Fruit fly (Drosophila melanogaster) whole organism, embryonic: ENCODE data around the gene mRpL10.

Experiments
- Abd-B ChIP-seq: fragments of 200-800 bp; sonication (Bioruptor generic); optimal IDR thresholded peaks from 2 replicates; lab custom pipeline; 2018; ENCODE audit warnings: missing biosample characterization, mild to moderate bottlenecking, missing genetic modification characterization, moderate library complexity
- Antp ChIP-seq: fragments of 200-800 bp; sonication (Bioruptor generic); optimal IDR thresholded peaks from 3 replicates; lab custom pipeline; 2016; ENCODE audit warnings: missing biosample characterization, missing genetic modification characterization
- CG10274 ChIP-seq: fragments of 200-800 bp; sonication (Bioruptor generic); optimal IDR thresholded peaks from 3 replicates; lab custom pipeline; 2017; ENCODE audit warnings: missing biosample characterization, mild to moderate bottlenecking, missing genetic modification characterization
- CG11398 ChIP-seq: fragments of 200-800 bp; sonication (Bioruptor generic); optimal IDR thresholded peaks from 2 replicates; lab custom pipeline; 2016; ENCODE audit warnings: missing biosample characterization, missing genetic modification characterization
- CG11695 ChIP-seq: fragments of 200-800 bp; sonication (Bioruptor generic); IDR thresholded peaks from 3 replicates; pipeline ENCODE4 v1.3.6; 2022; ENCODE audit warnings: missing biosample characterization, missing genetic modification characterization
- CG12659 ChIP-seq: fragments of 200-800 bp; sonication (Bioruptor generic); optimal IDR thresholded peaks from 3 replicates; lab custom pipeline; 2017; ENCODE audit warnings: mild to moderate bottlenecking, missing biosample characterization, missing genetic modification reagents, missing genetic modification characterization
- CG13624 ChIP-seq: fragments of 200-800 bp; sonication (Bioruptor generic); optimal IDR thresholded peaks from 2 replicates; lab custom pipeline; 2016; ENCODE audit warnings: missing biosample characterization, missing genetic modification characterization
- CG15011 ChIP-seq: fragments of 200-800 bp; sonication (Bioruptor generic); optimal IDR thresholded peaks from 3 replicates; lab custom pipeline; 2018; ENCODE audit warnings: missing biosample characterization, mild to moderate bottlenecking, missing genetic modification characterization
- CG17359 ChIP-seq: fragments of 200-800 bp; sonication (Bioruptor generic); optimal IDR thresholded peaks from 3 replicates; lab custom pipeline; 2018; ENCODE audit warnings: missing biosample characterization, mild to moderate bottlenecking, missing genetic modification characterization, moderate library complexity
- CG17912 ChIP-seq: fragments of 200-800 bp; sonication (Bioruptor generic); optimal IDR thresholded peaks from 2 replicates; lab custom pipeline; 2018; ENCODE audit warnings: missing biosample characterization, mild to moderate bottlenecking, missing genetic modification characterization
- CG18011 ChIP-seq: fragments of 200-800 bp; sonication (Bioruptor generic); optimal IDR thresholded peaks from 2 replicates; lab custom pipeline; 2017; ENCODE audit warnings: missing biosample characterization, missing genetic modification characterization, mild to moderate bottlenecking, moderate library complexity, missing genotype
- CG18262 ChIP-seq: fragments of 200-800 bp; optimal IDR thresholded peaks from 3 replicates; lab custom pipeline; 2019; ENCODE audit warnings: missing biosample characterization, mild to moderate bottlenecking, missing genetic modification characterization, moderate library complexity
- CG2875 ChIP-seq: fragments of 200-800 bp; sonication (Bioruptor generic); optimal IDR thresholded peaks from 2 replicates; lab custom pipeline; 2017; ENCODE audit warnings: missing biosample characterization, mild to moderate bottlenecking, missing genetic modification characterization, missing genetic modification reagents
- CG30020 ChIP-seq: fragments of 200-800 bp; optimal IDR thresholded peaks from 2 replicates; lab custom pipeline; 2019; ENCODE audit warnings: missing biosample characterization, mild to moderate bottlenecking, missing genetic modification characterization, moderate library complexity
- CG3726 ChIP-seq: fragments of 200-800 bp; sonication (Bioruptor generic); IDR thresholded peaks from 3 replicates; pipeline ENCODE4, ENCODE4 v1.3.6; 2022; ENCODE audit warnings: missing biosample characterization, missing genetic modification characterization
- CG3838 ChIP-seq: fragments of 200-800 bp; sonication (Bioruptor generic); optimal IDR thresholded peaks from 3 replicates; lab custom pipeline; 2016; ENCODE audit warnings: missing biosample characterization, missing genetic modification characterization
- CG3847 ChIP-seq: fragments of 200-800 bp; sonication (Bioruptor generic); IDR thresholded peaks from 2 replicates; pipeline ENCODE4 v1.3.6; 2022; ENCODE audit warnings: missing biosample characterization, missing genetic modification characterization
- CG43689 ChIP-seq: fragments of 200-800 bp; sonication (Bioruptor generic); IDR thresholded peaks from 2 replicates; pipeline ENCODE4 v1.3.6; 2022; ENCODE audit warnings: missing biosample characterization, missing genetic modification characterization
- CG4424 ChIP-seq: fragments of 200-800 bp; sonication (Bioruptor generic); optimal IDR thresholded peaks from 3 replicates; lab custom pipeline; 2016; ENCODE audit warnings: missing biosample characterization, missing genetic modification characterization
- CG4854 ChIP-seq: fragments of 200-800 bp; sonication (Bioruptor generic); optimal IDR thresholded peaks from 2 replicates; lab custom pipeline; 2016; ENCODE audit warnings: missing biosample characterization, missing genetic modification characterization, inconsistent platforms
- CG5180 ChIP-seq: fragments of 200-800 bp; sonication (Bioruptor generic); optimal IDR thresholded peaks from 3 replicates; lab custom pipeline; 2017; ENCODE audit warnings: missing biosample characterization, missing genetic modification characterization, mild to moderate bottlenecking, moderate library complexity, missing genetic modification reagents
- CG6175 ChIP-seq: fragments of 200-800 bp; sonication (Bioruptor generic); IDR thresholded peaks from 3 replicates; pipeline ENCODE4 v1.3.6; 2022; ENCODE audit warnings: missing biosample characterization, missing genetic modification characterization
- CG6272 ChIP-seq: fragments of 200-800 bp; sonication (Bioruptor generic); IDR thresholded peaks from 2 replicates; pipeline ENCODE4 v1.3.6; 2022; ENCODE audit warnings: missing biosample characterization, missing genetic modification characterization
- CG7556 ChIP-seq: fragments of 200-800 bp; sonication (Bioruptor generic); optimal IDR thresholded peaks from 2 replicates; lab custom pipeline; 2017; ENCODE audit warnings: missing biosample characterization, mild to moderate bottlenecking, missing genetic modification characterization
- CG7786 ChIP-seq: fragments of 200-800 bp; sonication (Bioruptor generic); optimal IDR thresholded peaks from 2 replicates; lab custom pipeline; 2016; ENCODE audit warnings: missing biosample characterization, missing genetic modification characterization
- CG8478 ChIP-seq: fragments of >200 bp; optimal IDR thresholded peaks from 2 replicates; lab custom pipeline; 2018
- Deaf1 ChIP-seq: fragments of 200-800 bp; optimal IDR thresholded peaks from 3 replicates; lab custom pipeline; 2019; ENCODE audit warnings: missing biosample characterization, mild to moderate bottlenecking, missing genetic modification characterization, moderate library complexity
- Dek ChIP-seq: fragments of 200-800 bp; sonication (Bioruptor generic); optimal IDR thresholded peaks from 3 replicates; lab custom pipeline; 2019; ENCODE audit warnings: missing biosample characterization, mild to moderate bottlenecking, missing genetic modification characterization, moderate library complexity
- E2f2 ChIP-seq: fragments of 200-800 bp; sonication (Bioruptor generic); IDR thresholded peaks from 2 replicates; pipeline ENCODE4 v1.3.6; 2022; ENCODE audit warnings: missing biosample characterization, missing genetic modification characterization
- Elba2 ChIP-seq: fragments of 200-800 bp; sonication (Bioruptor generic); optimal IDR thresholded peaks from 3 replicates; lab custom pipeline; 2016; ENCODE audit warnings: missing biosample characterization, missing genetic modification characterization
- Ets97D ChIP-seq: fragments of 200-800 bp; sonication (Bioruptor generic); optimal IDR thresholded peaks from 3 replicates; lab custom pipeline; 2016; ENCODE audit warnings: missing biosample characterization, missing genetic modification characterization
- Hey ChIP-seq: fragments of 200-800 bp; sonication (Bioruptor generic); optimal IDR thresholded peaks from 3 replicates; lab custom pipeline; 2018; ENCODE audit warnings: missing biosample characterization, mild to moderate bottlenecking, missing genetic modification characterization
- Lim3 ChIP-seq: fragments of 200-800 bp; sonication (Bioruptor generic); IDR thresholded peaks from 2 replicates; pipeline ENCODE4 v1.3.6; 2022; ENCODE audit warnings: missing biosample characterization, missing genetic modification characterization
- Med ChIP-seq: fragments of 200-800 bp; sonication (Bioruptor generic); peaks from one replicate; lab custom pipeline; 2016; ENCODE audit warnings: missing biosample characterization, missing genetic modification characterization, mild to moderate bottlenecking, inconsistent platforms, moderate library complexity
- Meics ChIP-seq: fragments of 200-800 bp; sonication (Bioruptor generic); optimal IDR thresholded peaks from 2 replicates; lab custom pipeline; 2017; ENCODE audit warnings: missing biosample characterization, mild to moderate bottlenecking, missing genetic modification characterization
- Mes4 ChIP-seq: fragments of 200-800 bp; sonication (Bioruptor generic); optimal IDR thresholded peaks from 2 replicates; lab custom pipeline; 2016; ENCODE audit warnings: missing biosample characterization, missing genetic modification characterization
- Mrtf ChIP-seq: fragments of 200-800 bp; sonication (Bioruptor generic); IDR thresholded peaks from 3 replicates; pipeline ENCODE4 v1.3.6; 2022; ENCODE audit warnings: missing biosample characterization, missing genetic modification characterization
- Pdp1 ChIP-seq, 2 experiments: fragments of 200-800 bp; sonication (Bioruptor generic); optimal IDR thresholded peaks; 3 replicates each; lab custom pipeline; 2016; ENCODE audit warnings: missing biosample characterization in 2 of 2, missing genetic modification characterization in 2 of 2, mild to moderate bottlenecking in 1 of 2, moderate library complexity in 1 of 2
- Sox102F ChIP-seq: fragments of 200-800 bp; sonication (Bioruptor generic); optimal IDR thresholded peaks from 2 replicates; lab custom pipeline; 2018; ENCODE audit warnings: missing biosample characterization, mild to moderate bottlenecking, missing genetic modification characterization, moderate library complexity
- bigmax ChIP-seq: fragments of 200-800 bp; sonication (Bioruptor generic); optimal IDR thresholded peaks from 2 replicates; lab custom pipeline; 2018; ENCODE audit warnings: missing biosample characterization, mild to moderate bottlenecking, missing genetic modification characterization
- bsh ChIP-seq, 2 experiments: fragments of 200-800 bp; sonication (Bioruptor generic); optimal IDR thresholded peaks; 2 replicates each; lab custom pipeline; 2017 to 2018; ENCODE audit warnings: mild to moderate bottlenecking in 2 of 2, missing biosample characterization in 2 of 2, missing genetic modification characterization in 2 of 2, moderate library complexity in 1 of 2
- dmrt11E ChIP-seq: fragments of 200-800 bp; sonication (Bioruptor generic); optimal IDR thresholded peaks from 3 replicates; lab custom pipeline; 2018; ENCODE audit warnings: missing biosample characterization, mild to moderate bottlenecking, missing genetic modification characterization, moderate library complexity
- dpn ChIP-seq, 2 experiments: fragments of 200-800 bp; sonication (Bioruptor generic); optimal IDR thresholded peaks; 3 replicates each; lab custom pipeline; 2016; ENCODE audit warnings: missing biosample characterization in 2 of 2, missing genetic modification characterization in 2 of 2
- eyg ChIP-seq: fragments of 200-800 bp; sonication (Bioruptor generic); optimal IDR thresholded peaks from 3 replicates; lab custom pipeline; 2016; ENCODE audit warnings: missing biosample characterization, missing genetic modification characterization
- fd64A ChIP-seq: fragments of 200-800 bp; sonication (Bioruptor generic); optimal IDR thresholded peaks from 3 replicates; lab custom pipeline; 2018; ENCODE audit warnings: missing biosample characterization, mild to moderate bottlenecking, missing genetic modification characterization
- grau ChIP-seq: fragments of 200-800 bp; optimal IDR thresholded peaks from 3 replicates; lab custom pipeline; 2019; ENCODE audit warnings: missing biosample characterization, mild to moderate bottlenecking, missing genetic modification characterization, moderate library complexity
- grn ChIP-seq: fragments of 200-800 bp; sonication (Bioruptor generic); optimal IDR thresholded peaks from 3 replicates; lab custom pipeline; 2017; ENCODE audit warnings: missing biosample characterization, missing genetic modification characterization
- hth ChIP-seq: fragments of >200 bp; optimal IDR thresholded peaks from 2 replicates; lab custom pipeline; 2017; ENCODE audit warnings: inconsistent platforms
- pum ChIP-seq: fragments of 200-800 bp; sonication (Bioruptor generic); optimal IDR thresholded peaks from 2 replicates; lab custom pipeline; 2016; ENCODE audit warnings: missing biosample characterization, missing genetic modification characterization
- scrt ChIP-seq: fragments of 200-800 bp; sonication (Bioruptor generic); optimal IDR thresholded peaks from 2 replicates; lab custom pipeline; 2018; ENCODE audit warnings: missing biosample characterization, mild to moderate bottlenecking, missing genetic modification characterization, moderate library complexity
- toy ChIP-seq: fragments of 200-800 bp; sonication (Bioruptor generic); IDR thresholded peaks from 2 replicates; pipeline ENCODE4 v1.3.6; 2022; ENCODE audit warnings: missing biosample characterization, missing genetic modification characterization
- tx ChIP-seq: fragments of 200-800 bp; sonication (Bioruptor generic); optimal IDR thresholded peaks from 2 replicates; lab custom pipeline; 2016; ENCODE audit warnings: missing biosample characterization, missing genetic modification characterization

mRpL10 gene

dm6 chr2L:221939-222489 is 18.4 kb downstream of the mRpL10 start (continued):
- TF ChIP-seq Dek (tag; lab: Kevin White, UChicago) (no peak), CG4854 (GFP tag; lab: Kevin White, UChicago) (no peak), bsh (GFP tag; optimal IDR thresholded peaks at IDR 0.05; lab: Kevin White, UChicago) (no peak), dpn (GFP tag; optimal IDR thresholded peaks at IDR 0.05; lab: Kevin White, UChicago) (no peak), CG8478 (lab: Kevin White, UChicago) (no peak), hth (no peak), Lim3 (GFP tag; lab: Robert Waterston, UW) (no peak), CG12659 (GFP tag; lab: Kevin White, UChicago) (no peak), CG13624 (GFP tag; lab: Kevin White, UChicago) (no peak), fd64A (GFP tag; lab: Kevin White, UChicago) (no peak), CG18011 (GFP tag; lab: Kevin White, UChicago) (no peak), eyg (GFP tag; lab: Kevin White, UChicago) (peak; percentile 4), scrt (GFP tag; lab: Kevin White, UChicago) (no peak), CG11695 (GFP tag; lab: Robert Waterston, UW) (0 out of 3 replicates have a peak, but pooled peaks have one; percentile 34), CG11398 (GFP tag; lab: Kevin White, UChicago) (no peak), Elba2 (GFP tag; lab: Kevin White, UChicago) (no peak), CG2875 (GFP tag; lab: Kevin White, UChicago) (no peak), Mrtf (GFP tag; lab: Robert Waterston, UW) (no peak), CG17912 (peak; percentile 16), CG18262 (peak; percentile 11), Med (GFP tag; lab: Kevin White, UChicago) (peak; percentile 82), toy (GFP tag; lab: Robert Waterston, UW) (no peak), CG3838 (no peak), bigmax (GFP tag; lab: Kevin White, UChicago) (peak; percentile 21), grn (GFP tag; lab: Kevin White, UChicago) (no peak), Pdp1 (GFP tag; optimal IDR thresholded peaks at IDR 0.05; lab: Kevin White, UChicago) (peak in 1 of 2 experiments; percentile 9), CG3847 (GFP tag; lab: Robert Waterston, UW) (no peak), grau (no peak), Deaf1 (peak; percentile 82), CG15011 (GFP tag; lab: Kevin White, UChicago) (no peak), Abd-B (GFP tag; lab: Kevin White, UChicago) (no peak), Mes4 (GFP tag; lab: Kevin White, UChicago) (no peak), Meics (GFP tag; lab: Kevin White, UChicago) (no peak), Ets97D (GFP tag; lab: Kevin White, UChicago) (no peak), CG10274 (no peak), Antp (no peak), CG17359 (no peak), CG6175 (GFP tag; lab: Robert Waterston, UW) (no peak), CG7786 (GFP tag; lab: Kevin White, UChicago) (no peak), Sox102F (GFP tag; lab: Kevin White, UChicago) (no peak), CG3726 (GFP tag; lab: Robert Waterston, UW) (no peak), CG4424 (GFP tag; lab: Kevin White, UChicago) (no peak), Hey (no peak), CG43689 (no peak), CG30020 (no peak), CG7556 (no peak), dmrt11E (tag; lab: Kevin White, UChicago) (no peak), pum (GFP tag; lab: Kevin White, UChicago) (no peak), E2f2 (GFP tag; lab: Robert Waterston, UW) (no peak), CG5180 (no peak), tx (GFP tag; lab: Kevin White, UChicago) (no peak), CG6272 (GFP tag; lab: Robert Waterston, UW) (no peak)
